Fruit fly (Drosophila melanogaster): ENCODE results near the gene CG13255.

Gene CG13255

DNA sequence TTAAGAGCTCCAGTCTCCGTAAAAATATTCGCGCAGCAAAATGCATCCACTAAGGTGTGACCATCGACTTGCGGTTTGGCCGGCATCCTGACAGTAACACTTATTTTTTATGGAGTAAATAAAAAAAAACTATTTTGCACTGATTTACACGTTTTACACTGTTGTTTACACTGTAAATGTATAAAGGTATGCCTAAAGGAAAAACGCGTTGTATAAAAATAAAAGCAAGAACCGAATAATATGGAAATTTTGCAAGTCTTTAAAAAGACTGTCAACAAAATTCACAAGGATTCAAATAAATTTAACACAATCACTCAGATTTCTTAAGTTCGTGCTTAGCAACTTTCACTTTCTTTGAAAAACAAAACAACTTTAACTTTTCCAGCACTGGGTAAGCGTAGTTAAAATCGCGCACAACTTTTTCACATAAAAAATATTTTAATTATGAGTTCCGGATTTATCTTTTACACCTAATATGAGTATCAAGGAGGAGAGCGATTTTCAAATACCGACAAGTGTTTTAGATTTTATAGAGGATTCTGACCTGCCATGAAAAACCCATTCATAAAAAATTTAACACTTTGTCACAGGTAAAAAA, 14.0 kb upstream of the CG13255 start:
- peak; percentile 36 for TF ChIP-seq D1 (tag; optimal IDR thresholded peaks at IDR 0.05)
- no peak for TF ChIP-seq gl (tag; optimal IDR thresholded peaks at IDR 0.05)
- TF ChIP-seq rn (GFP tag; IDR thresholded peaks at IDR 0.05), result no peak
- no peak for TF ChIP-seq CG13204 (GFP tag; optimal IDR thresholded peaks at IDR 0.05)
- TF ChIP-seq CG9948 (tag; optimal IDR thresholded peaks at IDR 0.05), result no peak
- TF ChIP-seq Ets98B (GFP tag; IDR thresholded peaks at IDR 0.05), result no peak
- TF ChIP-seq CG17806 (tag; optimal IDR thresholded peaks at IDR 0.05), result no peak
- no peak for TF ChIP-seq CG12605 (GFP tag; IDR thresholded peaks at IDR 0.05)

DNA sequence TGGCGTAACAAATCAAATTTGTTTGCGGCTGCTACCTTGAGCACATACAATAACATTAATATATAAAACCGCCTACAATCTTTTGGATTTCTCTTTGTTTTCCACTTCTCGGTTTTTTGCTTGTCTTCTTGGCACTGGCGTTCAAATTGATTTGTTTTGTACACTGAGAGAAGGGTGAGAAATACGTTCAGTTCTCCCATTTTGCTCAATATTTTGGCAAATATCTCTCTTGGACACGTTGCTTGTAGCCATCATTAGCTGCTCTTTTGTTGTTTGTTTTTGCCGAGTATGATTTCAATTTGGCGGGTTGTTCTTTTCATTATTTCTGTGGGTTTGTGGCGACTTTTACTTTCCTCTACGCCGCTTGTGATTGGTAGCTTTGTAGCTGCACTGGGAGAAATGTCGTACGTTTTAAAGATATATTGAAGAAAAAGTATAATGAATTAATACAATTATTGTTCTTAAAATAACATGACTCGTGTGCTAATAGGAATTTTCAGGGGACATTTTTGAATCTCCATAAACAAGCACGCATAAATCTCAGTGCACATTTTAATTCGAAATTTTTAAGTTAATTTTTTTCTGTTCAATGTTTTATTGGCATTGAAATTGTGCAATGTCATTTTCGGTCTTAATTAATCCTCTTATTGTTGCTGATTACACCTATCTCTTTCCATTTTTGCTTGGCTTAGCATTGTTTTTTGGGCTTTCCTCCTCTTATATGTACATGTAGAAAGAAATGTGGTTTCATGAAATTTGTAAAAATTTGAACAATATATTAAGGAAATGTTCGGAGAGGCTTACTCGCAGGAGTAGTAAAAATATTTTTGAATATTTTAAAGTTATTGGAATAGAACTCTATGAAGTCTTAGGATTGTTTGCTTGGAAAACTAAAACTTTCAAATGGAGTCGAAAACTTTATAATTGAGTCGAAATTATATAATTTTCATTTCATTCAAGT, 10.1 kb upstream of the CG13255 start:
- TF ChIP-seq Pif1A (GFP tag; optimal IDR thresholded peaks at IDR 0.05) (peak; percentile 30), CG34367 (tag; optimal IDR thresholded peaks at IDR 0.05) (no peak), D1 (tag; optimal IDR thresholded peaks at IDR 0.05) (no peak), CG4496 (GFP tag; IDR thresholded peaks at IDR 0.05) (peak; percentile 30; the same call in 1 of the 3 replicates), fd96Ca (GFP tag; IDR thresholded peaks at IDR 0.05) (no peak), rn (GFP tag; IDR thresholded peaks at IDR 0.05) (no peak)

DNA sequence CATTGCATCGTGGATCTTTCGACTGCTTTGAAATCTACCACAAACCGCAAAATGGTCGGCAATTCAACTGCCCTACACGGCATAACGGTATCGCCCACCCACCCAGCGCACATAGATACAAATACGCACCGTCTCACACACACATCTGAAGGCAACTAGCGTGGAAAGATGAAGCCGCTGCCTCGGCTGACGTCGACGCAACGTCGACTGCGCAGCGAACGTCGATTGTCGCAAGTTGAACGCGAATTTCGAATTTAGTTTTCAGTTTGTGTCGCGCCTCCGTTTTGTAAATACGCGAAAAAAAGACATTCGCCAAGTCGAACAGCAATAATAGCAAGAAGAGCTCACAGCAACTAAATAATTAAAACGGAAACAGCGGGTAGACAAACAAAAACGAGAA, 9.3 kb upstream of the CG13255 start:
- TF ChIP-seq CG15710 (tag; optimal IDR thresholded peaks at IDR 0.05) (no peak), Ets98B (GFP tag; IDR thresholded peaks at IDR 0.05) (no peak), D1 (tag; optimal IDR thresholded peaks at IDR 0.05) (no peak), rn (GFP tag; IDR thresholded peaks at IDR 0.05) (no peak), gl (tag; optimal IDR thresholded peaks at IDR 0.05) (no peak), Pif1A (GFP tag; optimal IDR thresholded peaks at IDR 0.05) (no peak), EcR (GFP tag; optimal IDR thresholded peaks at IDR 0.05) (no peak), CG8301 (tag; optimal IDR thresholded peaks at IDR 0.05) (no peak), CG17806 (tag; optimal IDR thresholded peaks at IDR 0.05) (no peak), CG14655 (GFP tag; optimal IDR thresholded peaks at IDR 0.05) (no peak), CG13204 (GFP tag; optimal IDR thresholded peaks at IDR 0.05) (no peak), CG9948 (tag; optimal IDR thresholded peaks at IDR 0.05) (no peak), Pif1B (GFP tag; optimal IDR thresholded peaks at IDR 0.05) (no peak), CG12605 (GFP tag; IDR thresholded peaks at IDR 0.05) (no peak)

DNA sequence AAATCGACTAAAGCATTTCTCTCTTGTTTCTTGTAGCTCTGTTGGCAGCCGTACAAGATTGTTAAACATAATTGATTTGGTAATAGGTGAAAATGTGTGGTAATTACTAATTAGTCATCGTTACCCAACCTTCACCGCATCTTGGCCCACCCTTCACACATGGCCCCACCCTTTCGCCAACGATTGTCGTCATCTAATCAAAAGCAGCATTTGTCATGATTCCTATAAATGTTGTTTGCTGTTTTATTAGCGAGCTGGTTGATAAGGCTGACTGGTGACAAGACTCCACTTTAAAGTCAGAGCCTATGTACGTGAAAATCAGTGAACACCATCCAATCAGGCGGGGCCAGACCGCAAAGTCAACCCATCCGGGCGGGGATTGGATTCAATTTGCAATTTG, 6.9 kb upstream of the CG13255 start:
- TF ChIP-seq CG4496 (GFP tag; IDR thresholded peaks at IDR 0.05) (no peak), Snoo (tag; optimal IDR thresholded peaks at IDR 0.05) (no peak), CG8301 (tag; optimal IDR thresholded peaks at IDR 0.05) (no peak), Pif1B (GFP tag; optimal IDR thresholded peaks at IDR 0.05) (no peak), CG34367 (tag; optimal IDR thresholded peaks at IDR 0.05) (no peak), gl (tag; optimal IDR thresholded peaks at IDR 0.05) (no peak), rn (GFP tag; IDR thresholded peaks at IDR 0.05) (no peak), CG10348 (GFP tag; IDR thresholded peaks at IDR 0.05) (no peak), CG15710 (tag; optimal IDR thresholded peaks at IDR 0.05) (no peak), D1 (tag; optimal IDR thresholded peaks at IDR 0.05) (no peak), CG12605 (GFP tag; IDR thresholded peaks at IDR 0.05) (no peak), CG9948 (tag; optimal IDR thresholded peaks at IDR 0.05) (no peak), CG17806 (tag; optimal IDR thresholded peaks at IDR 0.05) (no peak), CG32121 (GFP tag; IDR thresholded peaks at IDR 0.05) (no peak), CG14655 (GFP tag; optimal IDR thresholded peaks at IDR 0.05) (no peak), fd96Ca (GFP tag; IDR thresholded peaks at IDR 0.05) (no peak), CG13204 (GFP tag; optimal IDR thresholded peaks at IDR 0.05) (no peak), Ets98B (GFP tag; IDR thresholded peaks at IDR 0.05) (no peak), Pif1A (GFP tag; optimal IDR thresholded peaks at IDR 0.05) (no peak), EcR (GFP tag; optimal IDR thresholded peaks at IDR 0.05) (no peak)

DNA sequence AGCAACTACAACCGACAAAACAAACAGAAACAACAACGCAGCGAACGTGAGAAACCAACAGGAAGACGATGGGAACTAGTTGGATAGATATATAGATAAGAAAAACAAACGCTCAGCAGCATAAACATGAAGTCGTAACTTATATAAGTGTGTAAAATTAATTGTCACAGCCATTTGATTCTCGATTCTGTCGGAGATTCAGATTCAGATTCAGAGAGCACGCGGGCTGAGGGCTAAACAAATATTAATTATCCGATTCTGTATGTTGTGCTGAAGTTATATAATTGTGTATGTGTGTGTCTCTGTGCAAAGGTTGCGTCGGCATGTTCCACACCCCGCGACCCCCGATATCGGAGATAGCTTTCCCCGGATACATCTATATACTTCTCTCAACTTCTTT, 3.1 kb upstream of the CG13255 start:
- TF ChIP-seq D1 (tag; optimal IDR thresholded peaks at IDR 0.05) (no peak), Pif1A (GFP tag; optimal IDR thresholded peaks at IDR 0.05) (no peak), rn (GFP tag; IDR thresholded peaks at IDR 0.05) (no peak), CG14655 (GFP tag; optimal IDR thresholded peaks at IDR 0.05) (no peak), Snoo (tag; optimal IDR thresholded peaks at IDR 0.05) (no peak), CG32121 (GFP tag; IDR thresholded peaks at IDR 0.05) (no peak), gl (tag; optimal IDR thresholded peaks at IDR 0.05) (no peak), CG17806 (tag; optimal IDR thresholded peaks at IDR 0.05) (no peak)

DNA sequence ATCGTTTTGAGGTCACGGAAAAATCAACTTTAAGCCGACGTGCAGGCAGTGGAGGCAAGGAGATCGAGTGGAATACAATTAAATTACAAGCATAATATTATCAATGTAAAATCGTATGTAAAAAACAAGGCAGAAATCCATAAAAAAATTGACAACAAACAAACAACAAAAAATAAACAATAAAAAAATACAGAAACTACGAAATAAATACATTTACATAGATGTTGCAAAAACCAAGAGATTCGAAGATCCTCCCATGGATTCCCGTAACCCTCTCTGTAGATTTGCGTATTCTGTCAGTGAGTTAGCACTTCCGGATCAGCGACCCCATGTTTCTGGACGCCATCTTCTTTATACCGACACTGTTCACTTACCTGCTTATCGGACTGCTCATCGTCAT, 1.4 kb upstream of the CG13255 start, which contains the start of gene CG3288:
Gene CG3288 (plus strand): TSS at position 301 of the 400 bp plus-strand sequence.
- no peak for TF ChIP-seq Pif1B (GFP tag; optimal IDR thresholded peaks at IDR 0.05)
- no peak for TF ChIP-seq CG8159 (tag; optimal IDR thresholded peaks at IDR 0.05)
- no peak for TF ChIP-seq CG12605 (GFP tag; IDR thresholded peaks at IDR 0.05)
- no peak for TF ChIP-seq CG34367 (tag; optimal IDR thresholded peaks at IDR 0.05)
- TF ChIP-seq Pif1A (GFP tag; optimal IDR thresholded peaks at IDR 0.05), result no peak
- TF ChIP-seq Snoo (tag; optimal IDR thresholded peaks at IDR 0.05), result no peak
- no peak for TF ChIP-seq rn (GFP tag; IDR thresholded peaks at IDR 0.05)
- no peak for TF ChIP-seq fd96Ca (GFP tag; IDR thresholded peaks at IDR 0.05)
- TF ChIP-seq D1 (tag; optimal IDR thresholded peaks at IDR 0.05), result no peak
- TF ChIP-seq gl (tag; optimal IDR thresholded peaks at IDR 0.05), result no peak
- TF ChIP-seq CG4496 (GFP tag; IDR thresholded peaks at IDR 0.05), result no peak
- TF ChIP-seq CG13204 (GFP tag; optimal IDR thresholded peaks at IDR 0.05), result no peak
- TF ChIP-seq CG17806 (tag; optimal IDR thresholded peaks at IDR 0.05), result no peak
- no peak for TF ChIP-seq CG10348 (GFP tag; IDR thresholded peaks at IDR 0.05)
- TF ChIP-seq CG9948 (tag; optimal IDR thresholded peaks at IDR 0.05), result no peak
- TF ChIP-seq CG32121 (GFP tag; IDR thresholded peaks at IDR 0.05), result no peak
- no peak for TF ChIP-seq EcR (GFP tag; optimal IDR thresholded peaks at IDR 0.05)
- no peak for TF ChIP-seq CG8301 (tag; optimal IDR thresholded peaks at IDR 0.05)
- TF ChIP-seq CG15710 (tag; optimal IDR thresholded peaks at IDR 0.05), result no peak
- no peak for TF ChIP-seq CG14655 (GFP tag; optimal IDR thresholded peaks at IDR 0.05)

Measured in whole organism, pupa.